Worm (Caenorhabditis elegans): ENCODE results near the gene cid-1.

DNA sequence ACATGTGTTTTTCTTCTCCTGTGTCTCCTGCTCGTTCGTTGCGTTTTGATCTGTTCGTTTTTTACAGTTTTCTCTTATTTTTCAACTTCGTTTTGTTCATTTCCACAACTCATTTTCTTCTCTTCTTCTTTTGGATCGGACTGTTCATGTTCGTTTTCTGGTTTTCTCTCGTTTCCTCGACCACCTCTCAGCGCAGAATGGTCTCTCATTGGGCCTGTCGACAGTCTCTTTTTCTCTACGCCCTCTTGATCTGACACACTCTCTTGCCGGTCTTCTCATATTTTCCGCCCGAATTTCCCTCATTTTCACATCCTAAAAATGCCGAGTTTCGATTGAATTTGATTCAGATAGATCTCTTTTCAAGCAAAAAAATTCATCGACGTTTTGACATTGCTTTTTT lies 7.9 kb downstream of the cid-1 start:
- TF ChIP-seq fos-1 (tag; optimal IDR thresholded peaks at IDR 0.05) (no peak), nhr-23 (tag; optimal IDR thresholded peaks at IDR 0.05) (no peak), unc-39 (tag; optimal IDR thresholded peaks at IDR 0.05) (no peak), egl-27 (tag; optimal IDR thresholded peaks at IDR 0.05) (no peak), ceh-82 (tag; optimal IDR thresholded peaks at IDR 0.05) (no peak), ztf-11 (tag; optimal IDR thresholded peaks at IDR 0.05) (no peak), nhr-237 (tag; optimal IDR thresholded peaks at IDR 0.05) (no peak), lin-13 (GFP tag; optimal IDR thresholded peaks at IDR 0.05) (no peak), mab-5 (tag; optimal IDR thresholded peaks at IDR 0.05) (no peak), R02D3.7 (tag; optimal IDR thresholded peaks at IDR 0.05) (no peak), nhr-10 (tag; optimal IDR thresholded peaks at IDR 0.05) (no peak)

Data from whole organism, L2 larva.